Worm (Caenorhabditis elegans) whole organism, young adult: Measurements from ENCODE around the gene Y41D4B.1.
A peak's percentile ranks its signal among the peaks of the same experiment; 100 is the strongest.

Experiments
- F39B2.1 ChIP-seq: fragments of 200-800 bp; sonication (Bioruptor generic); IDR thresholded peaks from 2 replicates; pipeline ENCODE4 v1.3.6; 2022; ENCODE audit warnings: missing genetic modification reagents, missing genetic modification characterization, missing compliant biosample characterization
- F49E8.2 ChIP-seq: sonication (generic microtip); optimal IDR thresholded peaks from 3 replicates; lab custom pipeline; 2017; ENCODE audit warnings: missing genetic modification characterization, mild to moderate bottlenecking, missing compliant biosample characterization, antibody characterized with exemption, moderate library complexity; ENCODE audit not compliant: insufficient read depth
- F52B5.7 ChIP-seq: sonication (generic microtip); optimal IDR thresholded peaks from 2 replicates; lab custom pipeline; 2016; ENCODE audit warnings: mild to moderate bottlenecking, missing genetic modification characterization, missing compliant biosample characterization
- K11D2.4 ChIP-seq: fragments of 200-800 bp; sonication (Bioruptor generic); IDR thresholded peaks from 2 replicates; pipeline ENCODE4 v1.3.6; 2022; ENCODE audit warnings: missing genetic modification reagents, missing genetic modification characterization, missing compliant biosample characterization
- T07F8.4 ChIP-seq: sonication (generic microtip); optimal IDR thresholded peaks from 2 replicates; lab custom pipeline; 2016; ENCODE audit warnings: mild to moderate bottlenecking, missing genetic modification characterization, moderate library complexity, missing compliant biosample characterization
- Y53G8AR.9 ChIP-seq: fragments of 200-800 bp; sonication (Bioruptor generic); conservative IDR thresholded peaks from 2 replicates; pipeline ENCODE4 v1.3.6; 2022; ENCODE audit warnings: missing genetic modification reagents, missing genetic modification characterization, missing compliant biosample characterization
- Y56A3A.18 ChIP-seq: fragments of 200-800 bp; sonication (Bioruptor generic); IDR thresholded peaks from 2 replicates; pipeline ENCODE4 v1.3.6; 2022; ENCODE audit warnings: missing genetic modification reagents, missing genetic modification characterization, missing compliant biosample characterization
- Y67H2A.10 ChIP-seq: fragments of 200-800 bp; sonication (Bioruptor generic); conservative IDR thresholded peaks from 2 replicates; pipeline ENCODE4 v1.3.6; 2022; ENCODE audit warnings: missing genetic modification reagents, missing genetic modification characterization, missing compliant biosample characterization
- bed-1 ChIP-seq: fragments of 200-800 bp; sonication (Bioruptor generic); IDR thresholded peaks from 2 replicates; pipeline ENCODE4 v1.3.6; 2022; ENCODE audit warnings: missing genetic modification reagents, missing genetic modification characterization, missing compliant biosample characterization
- ceh-40 ChIP-seq: fragments of 200-800 bp; sonication (Bioruptor generic); IDR thresholded peaks from 2 replicates; pipeline ENCODE4 v1.3.6; 2022; ENCODE audit warnings: missing genetic modification characterization, missing compliant biosample characterization
- ceh-58 ChIP-seq: fragments of 200-800 bp; sonication (Bioruptor generic); IDR thresholded peaks from 2 replicates; pipeline ENCODE4 v1.3.6; 2022; ENCODE audit warnings: missing genetic modification characterization, missing compliant biosample characterization
- ceh-91 ChIP-seq: fragments of 200-800 bp; sonication (Bioruptor generic); IDR thresholded peaks from 2 replicates; pipeline ENCODE4 v1.3.6; 2022; ENCODE audit warnings: missing genetic modification reagents, missing genetic modification characterization, missing compliant biosample characterization
- chd-7 ChIP-seq: sonication (generic microtip); optimal IDR thresholded peaks from 2 replicates; lab custom pipeline; 2016; ENCODE audit warnings: mild to moderate bottlenecking, missing genetic modification characterization, moderate library complexity, missing compliant biosample characterization
- dox-1 ChIP-seq: fragments of 200-800 bp; sonication (Bioruptor generic); IDR thresholded peaks from 2 replicates; pipeline ENCODE4 v1.3.6; 2022; ENCODE audit warnings: missing genetic modification reagents, missing genetic modification characterization, missing compliant biosample characterization
- dpff-1 ChIP-seq: sonication (generic microtip); optimal IDR thresholded peaks from 2 replicates; lab custom pipeline; 2017; ENCODE audit warnings: mild to moderate bottlenecking, missing genetic modification characterization, missing compliant biosample characterization
- egrh-3 ChIP-seq: fragments of 200-800 bp; sonication (Bioruptor generic); IDR thresholded peaks from 2 replicates; pipeline ENCODE4 v1.3.6; 2022; ENCODE audit warnings: missing genetic modification reagents, missing genetic modification characterization, missing compliant biosample characterization
- hmg-1.2 ChIP-seq: fragments of 200-800 bp; sonication (Bioruptor generic); IDR thresholded peaks from 2 replicates; pipeline ENCODE4 v1.3.6; 2022; ENCODE audit warnings: missing genetic modification reagents, missing genetic modification characterization, missing compliant biosample characterization
- hsf-1 ChIP-seq: fragments of 200-800 bp; sonication (Bioruptor generic); IDR thresholded peaks from 2 replicates; pipeline ENCODE4 v1.3.6; 2022; ENCODE audit warnings: missing genetic modification reagents, missing genetic modification characterization, missing compliant biosample characterization
- let-526 ChIP-seq: fragments of 200-800 bp; sonication (Bioruptor generic); IDR thresholded peaks from 2 replicates; pipeline ENCODE4 v1.3.6; 2022; ENCODE audit warnings: missing genetic modification reagents, missing genetic modification characterization, missing compliant biosample characterization
- lin-26 ChIP-seq: fragments of 200-800 bp; sonication (Bioruptor generic); IDR thresholded peaks from 2 replicates; pipeline ENCODE4 v1.3.6; 2022; ENCODE audit warnings: missing genetic modification reagents, missing genetic modification characterization, missing compliant biosample characterization
- lin-40 ChIP-seq: sonication (generic microtip); optimal IDR thresholded peaks from 2 replicates; lab custom pipeline; 2016; ENCODE audit warnings: missing genetic modification characterization, mild to moderate bottlenecking, missing compliant biosample characterization, missing genotype, missing genetic modification reagents
- mcd-1 ChIP-seq: fragments of 200-800 bp; sonication (Bioruptor generic); IDR thresholded peaks from 2 replicates; pipeline ENCODE4 v1.3.6; 2022; ENCODE audit warnings: missing genetic modification reagents, missing genetic modification characterization, missing compliant biosample characterization
- nfya-2 ChIP-seq: fragments of 200-800 bp; sonication (Bioruptor generic); IDR thresholded peaks from 2 replicates; pipeline ENCODE4 v1.3.6; 2022; ENCODE audit warnings: missing genetic modification reagents, missing genetic modification characterization, missing compliant biosample characterization
- nhr-179 ChIP-seq: sonication (generic microtip); optimal IDR thresholded peaks from 2 replicates; lab custom pipeline; 2016; ENCODE audit warnings: mild to moderate bottlenecking, missing genetic modification characterization, missing compliant biosample characterization
- rpc-1 ChIP-seq, 2 experiments: fragments of 150-350 bp in 1 of 2; sonication (generic microtip) in 1 of 2; optimal IDR thresholded peaks; 2 replicates each; lab custom pipeline; 2014 to 2018; ENCODE audit warnings: missing biosample characterization in 1 of 2, missing genetic modification characterization in 1 of 2, missing genetic modification reagents in 1 of 2, missing genotype in 1 of 2
- somi-1 ChIP-seq: fragments of 200-800 bp; sonication (Bioruptor generic); optimal IDR thresholded peaks from 2 replicates; lab custom pipeline; 2018; ENCODE audit warnings: mild to moderate bottlenecking, missing genetic modification characterization, missing compliant biosample characterization
- sptf-2 ChIP-seq: fragments of 200-800 bp; sonication (Bioruptor generic); optimal IDR thresholded peaks from 2 replicates; lab custom pipeline; 2018; ENCODE audit warnings: mild to moderate bottlenecking, missing genetic modification characterization, missing compliant biosample characterization
- tbp1 ChIP-seq: fragments of 200-800 bp; sonication (Bioruptor generic); optimal IDR thresholded peaks from 2 replicates; lab custom pipeline; 2018; ENCODE audit warnings: mild to moderate bottlenecking, missing genetic modification characterization, missing compliant biosample characterization
- tbx-9 ChIP-seq: sonication (generic microtip); optimal IDR thresholded peaks from 2 replicates; lab custom pipeline; 2016; ENCODE audit warnings: borderline replicate concordance, missing genetic modification characterization, inconsistent platforms, missing compliant biosample characterization
- zfh-2 ChIP-seq: fragments of 200-800 bp; sonication (Bioruptor generic); conservative IDR thresholded peaks from 2 replicates; pipeline ENCODE4 v1.3.6; 2022; ENCODE audit warnings: missing genetic modification reagents, missing genetic modification characterization, missing compliant biosample characterization
- ztf-26 ChIP-seq: sonication (generic microtip); optimal IDR thresholded peaks from 2 replicates; lab custom pipeline; 2017; ENCODE audit warnings: missing genetic modification characterization, missing compliant biosample characterization

Y41D4B.1 gene

ce11 chrIV:1720474-1720873 lies 48.0 kb downstream of the Y41D4B.1 start, which contains the start of gene epic-2:
Gene epic-2 (plus strand): TSS chrIV:1720790.
- no peak for TF ChIP-seq rpc-1 (optimal IDR thresholded peaks at IDR 0.05; lab: Kevin White, UChicago)
- no peak for TF ChIP-seq rpc-1 (tag; optimal IDR thresholded peaks at IDR 0.05; lab: Kevin White, UChicago)
- TF ChIP-seq Y67H2A.10 (GFP tag; lab: Robert Waterston, UW) = no peak
- no peak for TF ChIP-seq sptf-2 (GFP tag; lab: Kevin White, UChicago)
- no peak for TF ChIP-seq F49E8.2 (tag; lab: Kevin White, UChicago)
- no peak for TF ChIP-seq hsf-1 (GFP tag; lab: Robert Waterston, UW)
- TF ChIP-seq, all 124 proteins: peak for 0

- TF ChIP-seq lin-26 (GFP tag; lab: Robert Waterston, UW) = peak; percentile 31; the same call in 1 of the 2 replicates
- TF ChIP-seq zfh-2 (GFP tag; lab: Robert Waterston, UW) = peak; percentile 65; the same call in 1 of the 2 replicates
- peak; percentile 31; the same call in 1 of the 2 replicates for TF ChIP-seq mcd-1
- peak; percentile 86 for TF ChIP-seq egrh-3 (GFP tag; lab: Robert Waterston, UW)
- TF ChIP-seq lin-40 (tag; lab: Kevin White, UChicago) = peak; percentile 20
Measured at ce11 chrIV:1720902-1721301, 48.4 kb downstream of the Y41D4B.1 start.

ce11 chrIV:1721610-1722009 lies 49.1 kb downstream of the Y41D4B.1 start:
- TF ChIP-seq let-526 (GFP tag; lab: Robert Waterston, UW) (0 out of 2 replicates have a peak, but pooled peaks have one; percentile 7), tbx-9 (tag; lab: Kevin White, UChicago) (no peak), zfh-2 (GFP tag; lab: Robert Waterston, UW) (peak; percentile 25; the same call in 1 of the 2 replicates), K11D2.4 (GFP tag; lab: Robert Waterston, UW) (no peak), egrh-3 (GFP tag; lab: Robert Waterston, UW) (peak; percentile 88), hsf-1 (GFP tag; lab: Robert Waterston, UW) (no peak), F39B2.1 (GFP tag; lab: Robert Waterston, UW) (no peak), lin-26 (GFP tag; lab: Robert Waterston, UW) (peak; percentile 66; the same call in 1 of the 2 replicates), lin-40 (tag; lab: Kevin White, UChicago) (peak; percentile 79)

ce11 chrIV:1722463-1722862 lies 50.0 kb downstream of the Y41D4B.1 start:
- TF ChIP-seq mcd-1 (peak; percentile 55), egrh-3 (GFP tag; lab: Robert Waterston, UW) (peak; percentile 98), bed-1 (GFP tag; lab: Robert Waterston, UW) (0 out of 2 replicates have a peak, but pooled peaks have one; percentile 23), lin-26 (GFP tag; lab: Robert Waterston, UW) (peak; percentile 84), Y53G8AR.9 (GFP tag; lab: Robert Waterston, UW) (0 out of 2 replicates have a peak, but pooled peaks have one; percentile 19), ceh-58 (0 out of 2 replicates have a peak, but pooled peaks have one; percentile 23), dox-1 (GFP tag; lab: Robert Waterston, UW) (0 out of 2 replicates have a peak, but pooled peaks have one; percentile 22), K11D2.4 (GFP tag; lab: Robert Waterston, UW) (0 out of 2 replicates have a peak, but pooled peaks have one; percentile 19), ceh-91 (GFP tag; lab: Robert Waterston, UW) (0 out of 2 replicates have a peak, but pooled peaks have one; percentile 10), zfh-2 (GFP tag; lab: Robert Waterston, UW) (peak; percentile 70)

DNA sequence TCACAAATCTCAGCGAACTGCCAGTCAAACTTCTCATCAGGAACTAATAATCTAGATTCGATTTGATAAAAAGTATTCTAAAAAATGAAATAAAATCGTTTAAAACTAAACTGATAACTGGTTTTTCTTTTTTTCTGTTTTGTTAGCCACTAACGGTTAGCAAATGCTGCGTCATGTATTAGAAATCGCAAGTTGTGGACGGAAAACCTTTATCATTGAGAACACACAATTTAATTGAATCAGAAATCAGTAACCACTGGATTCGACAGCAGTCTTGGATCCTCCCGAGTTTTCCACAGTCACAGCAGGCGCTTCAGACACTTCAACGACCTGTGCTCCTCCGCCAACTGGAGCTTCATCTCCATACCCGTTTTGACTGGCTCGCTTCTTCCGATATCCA lies 50.5 kb downstream of the Y41D4B.1 start:
- no peak for TF ChIP-seq ceh-40 (GFP tag; lab: Robert Waterston, UW)
- peak; percentile 25; the same call in 1 of the 2 replicates for TF ChIP-seq K11D2.4 (GFP tag; lab: Robert Waterston, UW)
- TF ChIP-seq ztf-26 (tag; lab: Kevin White, UChicago) = peak; percentile 31
- TF ChIP-seq chd-7 (tag; lab: Kevin White, UChicago) = no peak
- peak; percentile 18 for TF ChIP-seq lin-40 (tag; lab: Kevin White, UChicago)
- no peak for TF ChIP-seq zfh-2 (GFP tag; lab: Robert Waterston, UW)
- peak; percentile 10 for TF ChIP-seq lin-26 (GFP tag; lab: Robert Waterston, UW)

DNA sequence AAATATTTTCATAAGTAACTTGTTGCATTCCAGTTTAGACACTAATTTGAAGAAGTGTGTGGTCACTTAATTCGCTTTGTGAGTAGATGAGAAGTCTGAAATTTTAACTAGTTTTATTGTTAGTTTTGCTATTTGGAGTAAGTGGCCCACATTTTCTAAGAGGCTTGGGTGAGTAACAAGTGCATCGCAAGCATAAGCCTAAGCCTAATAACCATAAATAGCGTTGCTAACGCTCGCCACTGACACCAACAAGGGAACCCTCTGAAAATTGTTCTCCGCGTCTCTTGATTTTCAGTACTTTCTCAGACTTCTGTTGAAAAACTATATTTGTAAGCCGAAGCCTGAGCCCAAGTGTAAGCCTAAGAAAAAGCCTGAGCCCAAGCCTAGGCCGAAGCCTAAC lies 51.8 kb downstream of the Y41D4B.1 start, which contains the start of gene epic-3:
Gene epic-3 (minus strand): TSS at position 101 of the 400 bp plus-strand sequence.
- TF ChIP-seq T07F8.4 (tag; lab: Kevin White, UChicago) (no peak), somi-1 (no peak), F49E8.2 (tag; lab: Kevin White, UChicago) (no peak), tbp1 (GFP tag; lab: Kevin White, UChicago) (no peak), nhr-179 (tag; lab: Kevin White, UChicago) (no peak), nfya-2 (GFP tag; lab: Robert Waterston, UW) (no peak), Y56A3A.18 (GFP tag; lab: Robert Waterston, UW) (no peak), egrh-3 (GFP tag; lab: Robert Waterston, UW) (no peak), hmg-1.2 (GFP tag; lab: Robert Waterston, UW) (no peak), dpff-1 (tag; lab: Kevin White, UChicago) (no peak), F52B5.7 (no peak)
